Fruit fly (Drosophila melanogaster): ENCODE measurements around the gene Uba2.

Gene Uba2

DNA sequence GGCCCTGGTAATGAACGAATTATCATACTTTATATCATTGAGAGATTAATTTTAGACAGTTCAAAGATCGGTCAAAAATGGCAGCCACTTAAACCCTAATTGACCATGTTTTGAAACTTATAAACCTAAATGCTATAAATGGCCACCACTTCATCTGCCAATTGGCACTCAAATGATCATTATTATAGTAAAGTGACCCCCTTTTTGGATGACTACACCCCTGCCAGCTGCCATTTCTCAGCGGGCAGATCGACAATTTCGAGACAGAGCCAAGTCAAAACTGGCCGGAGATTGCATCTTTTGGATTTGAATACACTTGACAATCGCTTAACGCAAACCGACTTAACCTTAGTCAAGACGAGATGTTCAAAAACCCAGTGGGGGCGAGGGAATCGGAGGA lies 28.6 kb upstream of the Uba2 start:
- TF ChIP-seq pad (GFP tag; optimal IDR thresholded peaks at IDR 0.05) (no peak), CG1620 (GFP tag; optimal IDR thresholded peaks at IDR 0.05) (no peak), Crg-1 (GFP tag; optimal IDR thresholded peaks at IDR 0.05) (no peak), CG7045 (GFP tag; optimal IDR thresholded peaks at IDR 0.05) (no peak), ovo (GFP tag; optimal IDR thresholded peaks at IDR 0.05) (no peak), Mnt (GFP tag; optimal IDR thresholded peaks at IDR 0.05) (no peak), Clk (GFP tag; optimal IDR thresholded peaks at IDR 0.05) (no peak), toe (GFP tag; optimal IDR thresholded peaks at IDR 0.05) (no peak), CG11617 (GFP tag; optimal IDR thresholded peaks at IDR 0.05) (no peak), tj (GFP tag; optimal IDR thresholded peaks at IDR 0.05) (no peak)

DNA sequence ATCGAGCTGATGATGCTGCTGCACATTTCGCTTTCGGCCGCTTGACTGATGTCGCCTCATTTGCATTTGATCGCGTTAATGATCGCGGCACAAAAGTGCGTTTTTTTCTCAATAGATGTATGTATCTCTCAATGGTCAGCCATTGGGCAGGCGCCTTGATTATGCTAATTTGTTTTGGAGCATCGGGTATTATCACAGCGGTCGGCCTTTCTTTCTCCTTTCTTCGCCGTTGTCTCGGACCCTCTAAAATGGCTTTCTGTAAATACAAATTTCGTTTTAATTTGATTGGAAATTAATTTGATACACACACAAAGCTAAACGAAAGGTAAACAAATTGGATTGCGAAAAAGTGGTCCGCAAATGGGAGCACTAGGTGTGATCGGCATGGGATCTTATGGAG lies 27.7 kb upstream of the Uba2 start:
- no peak for TF ChIP-seq CG7045 (GFP tag; optimal IDR thresholded peaks at IDR 0.05)
- no peak for TF ChIP-seq ovo (GFP tag; optimal IDR thresholded peaks at IDR 0.05)
- TF ChIP-seq Mnt (GFP tag; optimal IDR thresholded peaks at IDR 0.05) = no peak
- TF ChIP-seq Clk (GFP tag; optimal IDR thresholded peaks at IDR 0.05) = no peak
- TF ChIP-seq bab1 (GFP tag; optimal IDR thresholded peaks at IDR 0.05) = no peak
- no peak for TF ChIP-seq toe (GFP tag; optimal IDR thresholded peaks at IDR 0.05)
- no peak for TF ChIP-seq CG5204 (GFP tag; optimal IDR thresholded peaks at IDR 0.05)
- no peak for TF ChIP-seq tj (GFP tag; optimal IDR thresholded peaks at IDR 0.05)
- TF ChIP-seq cnc (optimal IDR thresholded peaks at IDR 0.05) = no peak
- no peak for TF ChIP-seq CG14711 (tag; optimal IDR thresholded peaks at IDR 0.05)
- no peak for TF ChIP-seq CG7101 (tag; optimal IDR thresholded peaks at IDR 0.05)
- TF ChIP-seq CG12768 (GFP tag; optimal IDR thresholded peaks at IDR 0.05) = no peak
- no peak for TF ChIP-seq CG1620 (GFP tag; optimal IDR thresholded peaks at IDR 0.05)
- no peak for TF ChIP-seq CG11617 (GFP tag; optimal IDR thresholded peaks at IDR 0.05)
- no peak for TF ChIP-seq CG33017 (tag; optimal IDR thresholded peaks at IDR 0.05)

DNA sequence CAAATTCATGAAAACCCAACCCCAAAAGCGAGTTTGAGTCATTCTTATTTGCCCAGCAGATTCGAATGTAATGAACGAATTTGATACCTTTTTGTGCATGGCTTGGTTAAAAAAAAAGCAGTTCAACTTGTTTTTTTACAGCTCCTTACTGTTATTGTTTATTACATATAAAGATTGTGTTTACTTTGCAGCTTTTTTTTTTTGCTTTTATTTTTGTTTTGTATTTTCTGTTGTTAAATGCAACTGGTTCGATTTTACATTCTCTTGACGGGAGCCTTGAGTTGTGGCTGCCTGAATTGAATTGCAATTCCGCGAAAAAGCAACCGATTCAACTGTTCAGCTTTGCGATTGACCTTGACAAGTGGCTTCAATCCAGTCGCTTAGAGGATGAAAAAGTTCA lies 26.9 kb upstream of the Uba2 start:
- TF ChIP-seq CG1620 (GFP tag; optimal IDR thresholded peaks at IDR 0.05) (no peak), bab1 (GFP tag; optimal IDR thresholded peaks at IDR 0.05) (no peak), tj (GFP tag; optimal IDR thresholded peaks at IDR 0.05) (peak; percentile 76), CG33017 (tag; optimal IDR thresholded peaks at IDR 0.05) (no peak)

DNA sequence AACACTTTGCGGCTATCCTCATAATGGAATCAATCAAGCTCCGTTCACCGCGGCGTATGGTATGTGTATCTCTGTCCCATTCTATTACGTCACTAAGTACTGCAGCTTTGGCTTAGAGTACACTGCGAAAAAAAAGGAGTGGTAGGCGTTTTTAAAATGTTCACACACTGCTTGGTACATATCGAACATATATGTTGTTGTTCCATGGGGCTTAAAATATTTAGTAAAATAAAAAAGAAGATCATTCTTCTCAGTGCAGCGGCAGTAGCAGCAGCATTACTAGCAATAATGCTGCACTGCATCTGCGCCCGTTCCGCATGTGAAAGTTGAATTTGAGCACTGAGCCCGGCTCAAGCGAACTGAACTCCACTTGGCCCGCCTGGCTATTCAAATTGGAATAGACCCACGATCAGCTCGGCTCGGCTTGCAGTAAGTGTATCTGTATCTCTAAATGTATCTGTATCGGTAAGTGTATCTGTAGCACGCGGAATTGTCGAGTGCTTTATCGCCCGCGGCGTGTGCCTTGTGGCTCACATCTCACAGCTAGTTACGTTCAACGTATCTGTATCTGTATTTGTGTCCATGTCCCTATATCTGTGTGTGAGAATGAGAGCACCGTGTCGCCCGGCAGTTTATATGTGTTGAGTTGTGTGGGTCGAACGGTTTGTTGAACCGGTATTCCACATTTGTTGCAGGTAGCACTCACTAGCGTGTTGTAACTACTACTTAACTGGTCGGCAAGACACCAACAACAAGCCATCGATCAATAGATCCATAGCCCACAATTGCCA lies 25.8 kb upstream of the Uba2 start:
- peak; percentile 61 for TF ChIP-seq CG5204 (GFP tag; optimal IDR thresholded peaks at IDR 0.05)
- TF ChIP-seq Crg-1 (GFP tag; optimal IDR thresholded peaks at IDR 0.05) = no peak
- no peak for TF ChIP-seq CG12768 (GFP tag; optimal IDR thresholded peaks at IDR 0.05)
- peak; percentile 75 for TF ChIP-seq CG7045 (GFP tag; optimal IDR thresholded peaks at IDR 0.05)
- TF ChIP-seq kay (GFP tag; ENCODE audit: borderline replicate concordance) = peak; percentile 4
- TF ChIP-seq ovo (GFP tag; optimal IDR thresholded peaks at IDR 0.05) = no peak
- peak; percentile 16 for TF ChIP-seq tj (GFP tag; optimal IDR thresholded peaks at IDR 0.05)
- TF ChIP-seq CG7101 (tag; optimal IDR thresholded peaks at IDR 0.05) = no peak
- TF ChIP-seq bab1 (GFP tag; optimal IDR thresholded peaks at IDR 0.05) = no peak
- no peak for TF ChIP-seq toe (GFP tag; optimal IDR thresholded peaks at IDR 0.05)

DNA sequence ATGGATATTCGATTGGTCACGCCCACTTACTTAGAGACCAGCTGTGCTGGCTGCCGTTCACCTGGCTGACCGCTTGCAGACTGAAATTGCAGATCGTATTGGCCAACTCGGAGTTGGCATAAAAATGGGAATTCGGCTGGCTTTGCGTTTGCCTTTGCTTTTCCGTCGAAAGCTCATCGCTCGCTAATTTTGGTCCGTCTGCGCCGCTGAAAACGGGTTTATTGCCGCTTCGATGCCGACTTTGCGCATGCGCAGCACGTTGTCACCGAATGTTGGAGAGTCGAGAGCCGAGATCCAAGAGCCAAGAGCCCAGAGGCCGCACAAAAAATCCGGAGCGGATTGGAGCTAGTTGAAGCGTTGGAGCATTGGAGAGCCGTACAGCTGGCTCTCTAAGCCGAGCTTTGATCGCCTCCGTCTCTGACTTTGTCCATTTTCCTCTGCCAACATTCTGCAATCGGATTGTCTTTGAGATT lies 24.1 kb upstream of the Uba2 start, which contains the start of gene CG13676:
TSS of gene CG13676 (minus strand) at position 87 of the 473 bp plus-strand sequence.
- TF ChIP-seq cnc (optimal IDR thresholded peaks at IDR 0.05) (no peak), CG33017 (tag; optimal IDR thresholded peaks at IDR 0.05) (no peak), Hr96 (GFP tag; optimal IDR thresholded peaks at IDR 0.05) (no peak), cic (GFP tag; optimal IDR thresholded peaks at IDR 0.05) (no peak), tj (GFP tag; optimal IDR thresholded peaks at IDR 0.05) (no peak), toe (GFP tag; optimal IDR thresholded peaks at IDR 0.05) (no peak), Crg-1 (GFP tag; optimal IDR thresholded peaks at IDR 0.05) (no peak), kay (GFP tag; ENCODE audit: borderline replicate concordance) (no peak), ovo (GFP tag; optimal IDR thresholded peaks at IDR 0.05) (no peak), CG5204 (GFP tag; optimal IDR thresholded peaks at IDR 0.05) (no peak), bab1 (GFP tag; optimal IDR thresholded peaks at IDR 0.05) (no peak), pad (GFP tag; optimal IDR thresholded peaks at IDR 0.05) (no peak), CG12768 (GFP tag; optimal IDR thresholded peaks at IDR 0.05) (no peak), Clk (GFP tag; optimal IDR thresholded peaks at IDR 0.05) (no peak), CG7101 (tag; optimal IDR thresholded peaks at IDR 0.05) (no peak), Mnt (GFP tag; optimal IDR thresholded peaks at IDR 0.05) (no peak), CG11617 (GFP tag; optimal IDR thresholded peaks at IDR 0.05) (no peak), CG14711 (tag; optimal IDR thresholded peaks at IDR 0.05) (no peak), CG7045 (GFP tag; optimal IDR thresholded peaks at IDR 0.05) (no peak)

DNA sequence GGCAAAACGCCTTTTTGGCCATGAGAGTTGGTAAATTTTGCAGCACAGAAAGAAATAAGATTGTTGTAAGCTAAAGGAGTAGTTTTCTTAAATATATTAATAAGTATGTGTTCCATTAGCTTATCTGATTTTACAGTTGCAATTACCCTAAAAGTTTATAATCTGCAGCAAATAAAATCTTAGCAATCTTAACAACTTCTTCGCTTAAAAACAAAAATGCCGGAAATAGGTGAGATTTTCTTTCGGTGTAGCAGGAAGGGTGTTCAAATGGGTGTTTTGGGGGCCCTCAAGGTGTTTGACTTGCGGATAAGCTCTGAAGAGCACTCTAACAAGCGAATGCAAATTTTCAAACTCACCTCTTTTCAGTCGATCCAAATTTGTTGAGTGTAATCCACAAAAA lies 23.2 kb upstream of the Uba2 start:
- no peak for TF ChIP-seq CG5204 (GFP tag; optimal IDR thresholded peaks at IDR 0.05)
- TF ChIP-seq bab1 (GFP tag; optimal IDR thresholded peaks at IDR 0.05) = no peak
- TF ChIP-seq Clk (GFP tag; optimal IDR thresholded peaks at IDR 0.05) = no peak
- TF ChIP-seq CG11617 (GFP tag; optimal IDR thresholded peaks at IDR 0.05) = no peak
- no peak for TF ChIP-seq Mnt (GFP tag; optimal IDR thresholded peaks at IDR 0.05)
- no peak for TF ChIP-seq CG12768 (GFP tag; optimal IDR thresholded peaks at IDR 0.05)
- no peak for TF ChIP-seq cnc (optimal IDR thresholded peaks at IDR 0.05)
- no peak for TF ChIP-seq CG14711 (tag; optimal IDR thresholded peaks at IDR 0.05)
- no peak for TF ChIP-seq Hr96 (GFP tag; optimal IDR thresholded peaks at IDR 0.05)
- TF ChIP-seq Crg-1 (GFP tag; optimal IDR thresholded peaks at IDR 0.05) = no peak
- TF ChIP-seq tj (GFP tag; optimal IDR thresholded peaks at IDR 0.05) = no peak
- TF ChIP-seq CG1620 (GFP tag; optimal IDR thresholded peaks at IDR 0.05) = no peak
- no peak for TF ChIP-seq CG7045 (GFP tag; optimal IDR thresholded peaks at IDR 0.05)
- TF ChIP-seq CG33017 (tag; optimal IDR thresholded peaks at IDR 0.05) = no peak
- no peak for TF ChIP-seq CG7101 (tag; optimal IDR thresholded peaks at IDR 0.05)
- no peak for TF ChIP-seq toe (GFP tag; optimal IDR thresholded peaks at IDR 0.05)
- TF ChIP-seq ovo (GFP tag; optimal IDR thresholded peaks at IDR 0.05) = no peak

Measured in whole organism, adult.